Fruit fly (Drosophila melanogaster): ENCODE results near the gene CG17199.

CG17199 gene

dm6 chr3R:20253002-20253584 lies 43.5 kb upstream of the CG17199 start:
- TF ChIP-seq tj (GFP tag; optimal IDR thresholded peaks at IDR 0.05) = peak; percentile 62
- peak; percentile 68 for TF ChIP-seq CG7045 (GFP tag; optimal IDR thresholded peaks at IDR 0.05)
- TF ChIP-seq CG12768 (GFP tag; optimal IDR thresholded peaks at IDR 0.05) = peak; percentile 14
- peak; percentile 92 for TF ChIP-seq CG14711 (tag; optimal IDR thresholded peaks at IDR 0.05)
- peak; percentile 72 for TF ChIP-seq Clk (GFP tag; optimal IDR thresholded peaks at IDR 0.05)
- TF ChIP-seq toe (GFP tag; optimal IDR thresholded peaks at IDR 0.05) = peak; percentile 46
- TF ChIP-seq CG11617 (GFP tag; optimal IDR thresholded peaks at IDR 0.05) = peak; percentile 51
- TF ChIP-seq pad (GFP tag; optimal IDR thresholded peaks at IDR 0.05) = peak; percentile 26
- peak; percentile 60 for TF ChIP-seq bab1 (GFP tag; optimal IDR thresholded peaks at IDR 0.05)
- peak; percentile 47 for TF ChIP-seq Hr96 (GFP tag; optimal IDR thresholded peaks at IDR 0.05)
- TF ChIP-seq CG7101 (tag; optimal IDR thresholded peaks at IDR 0.05) = peak; percentile 76
- peak; percentile 44 for TF ChIP-seq CG1620 (GFP tag; optimal IDR thresholded peaks at IDR 0.05)
- TF ChIP-seq Crg-1 (GFP tag; optimal IDR thresholded peaks at IDR 0.05) = peak; percentile 62
- no peak for TF ChIP-seq ovo (GFP tag; optimal IDR thresholded peaks at IDR 0.05)
- peak; percentile 95 for TF ChIP-seq cic (GFP tag; optimal IDR thresholded peaks at IDR 0.05)
- TF ChIP-seq kay (GFP tag; ENCODE audit: borderline replicate concordance) = no peak
- peak; percentile 80 for TF ChIP-seq CG33017 (tag; optimal IDR thresholded peaks at IDR 0.05)
- peak; percentile 52 for TF ChIP-seq Mnt (GFP tag; optimal IDR thresholded peaks at IDR 0.05)
- TF ChIP-seq CG5204 (GFP tag; optimal IDR thresholded peaks at IDR 0.05) = peak; percentile 67
- TF ChIP-seq cnc (optimal IDR thresholded peaks at IDR 0.05) = no peak

dm6 chr3R:20252443-20252913 lies 42.9 kb upstream of the CG17199 start, which contains the start of gene cic:
Gene cic (plus strand): TSS chr3R:20252770.
- TF ChIP-seq kay (GFP tag; ENCODE audit: borderline replicate concordance) (no peak), CG14711 (tag; optimal IDR thresholded peaks at IDR 0.05) (no peak), CG33017 (tag; optimal IDR thresholded peaks at IDR 0.05) (no peak), CG5204 (GFP tag; optimal IDR thresholded peaks at IDR 0.05) (no peak), pad (GFP tag; optimal IDR thresholded peaks at IDR 0.05) (no peak), cnc (optimal IDR thresholded peaks at IDR 0.05) (no peak), CG1620 (GFP tag; optimal IDR thresholded peaks at IDR 0.05) (peak; percentile 40), Hr96 (GFP tag; optimal IDR thresholded peaks at IDR 0.05) (no peak), Crg-1 (GFP tag; optimal IDR thresholded peaks at IDR 0.05) (no peak), CG12768 (GFP tag; optimal IDR thresholded peaks at IDR 0.05) (no peak), Mnt (GFP tag; optimal IDR thresholded peaks at IDR 0.05) (peak; percentile 14), CG7101 (tag; optimal IDR thresholded peaks at IDR 0.05) (no peak), tj (GFP tag; optimal IDR thresholded peaks at IDR 0.05) (no peak), bab1 (GFP tag; optimal IDR thresholded peaks at IDR 0.05) (peak; percentile 26), cic (GFP tag; optimal IDR thresholded peaks at IDR 0.05) (peak; percentile 71), CG11617 (GFP tag; optimal IDR thresholded peaks at IDR 0.05) (no peak), toe (GFP tag; optimal IDR thresholded peaks at IDR 0.05) (no peak), Clk (GFP tag; optimal IDR thresholded peaks at IDR 0.05) (no peak)

dm6 chr3R:20238008-20238407 lies 28.4 kb upstream of the CG17199 start:
- TF ChIP-seq CG5204 (GFP tag; optimal IDR thresholded peaks at IDR 0.05) (no peak), CG12768 (GFP tag; optimal IDR thresholded peaks at IDR 0.05) (no peak), bab1 (GFP tag; optimal IDR thresholded peaks at IDR 0.05) (no peak), Clk (GFP tag; optimal IDR thresholded peaks at IDR 0.05) (no peak), CG7101 (tag; optimal IDR thresholded peaks at IDR 0.05) (no peak), CG7045 (GFP tag; optimal IDR thresholded peaks at IDR 0.05) (no peak), pad (GFP tag; optimal IDR thresholded peaks at IDR 0.05) (no peak), kay (GFP tag; ENCODE audit: borderline replicate concordance) (no peak), ovo (GFP tag; optimal IDR thresholded peaks at IDR 0.05) (no peak), Hr96 (GFP tag; optimal IDR thresholded peaks at IDR 0.05) (no peak), tj (GFP tag; optimal IDR thresholded peaks at IDR 0.05) (no peak)

- TF ChIP-seq Clk (GFP tag; optimal IDR thresholded peaks at IDR 0.05) (no peak), CG11617 (GFP tag; optimal IDR thresholded peaks at IDR 0.05) (no peak), CG12768 (GFP tag; optimal IDR thresholded peaks at IDR 0.05) (no peak), CG1620 (GFP tag; optimal IDR thresholded peaks at IDR 0.05) (no peak), pad (GFP tag; optimal IDR thresholded peaks at IDR 0.05) (no peak)
Measured at dm6 chr3R:20227548-20227947, 18.0 kb upstream of the CG17199 start.

- TF ChIP-seq Mnt (GFP tag; optimal IDR thresholded peaks at IDR 0.05) (peak; percentile 51), bab1 (GFP tag; optimal IDR thresholded peaks at IDR 0.05) (no peak), pad (GFP tag; optimal IDR thresholded peaks at IDR 0.05) (no peak), CG11617 (GFP tag; optimal IDR thresholded peaks at IDR 0.05) (no peak), CG5204 (GFP tag; optimal IDR thresholded peaks at IDR 0.05) (no peak), toe (GFP tag; optimal IDR thresholded peaks at IDR 0.05) (no peak), Crg-1 (GFP tag; optimal IDR thresholded peaks at IDR 0.05) (no peak)
Measured at dm6 chr3R:20204478-20205030, 5.0 kb downstream of the CG17199 start, which contains the start of gene Nlg4. Gene Nlg4 (plus strand): TSS chr3R:20204809.

dm6 chr3R:20185057-20185456 lies 24.5 kb downstream of the CG17199 start:
- TF ChIP-seq pad (GFP tag; optimal IDR thresholded peaks at IDR 0.05) (no peak), CG7101 (tag; optimal IDR thresholded peaks at IDR 0.05) (no peak), CG7045 (GFP tag; optimal IDR thresholded peaks at IDR 0.05) (no peak), CG14711 (tag; optimal IDR thresholded peaks at IDR 0.05) (no peak), CG33017 (tag; optimal IDR thresholded peaks at IDR 0.05) (no peak), bab1 (GFP tag; optimal IDR thresholded peaks at IDR 0.05) (no peak), cnc (optimal IDR thresholded peaks at IDR 0.05) (no peak), Clk (GFP tag; optimal IDR thresholded peaks at IDR 0.05) (no peak), CG12768 (GFP tag; optimal IDR thresholded peaks at IDR 0.05) (no peak), CG11617 (GFP tag; optimal IDR thresholded peaks at IDR 0.05) (no peak), CG1620 (GFP tag; optimal IDR thresholded peaks at IDR 0.05) (no peak), ovo (GFP tag; optimal IDR thresholded peaks at IDR 0.05) (no peak), tj (GFP tag; optimal IDR thresholded peaks at IDR 0.05) (no peak), CG5204 (GFP tag; optimal IDR thresholded peaks at IDR 0.05) (no peak), Mnt (GFP tag; optimal IDR thresholded peaks at IDR 0.05) (no peak), toe (GFP tag; optimal IDR thresholded peaks at IDR 0.05) (no peak), Crg-1 (GFP tag; optimal IDR thresholded peaks at IDR 0.05) (no peak), kay (GFP tag; ENCODE audit: borderline replicate concordance) (no peak), cic (GFP tag; optimal IDR thresholded peaks at IDR 0.05) (no peak), Hr96 (GFP tag; optimal IDR thresholded peaks at IDR 0.05) (no peak)

All from whole organism, adult.